Worm (Caenorhabditis elegans) whole organism, early embryonic: ENCODE data around the gene B0001.7.

Experiments used
- B0310.2 ChIP-seq: sonication (generic microtip); optimal IDR thresholded peaks from 2 replicates; lab custom pipeline; 2016; ENCODE audit warnings: mild to moderate bottlenecking, missing genetic modification characterization, missing compliant biosample characterization
- F13C5.2 ChIP-seq: sonication (generic microtip); optimal IDR thresholded peaks from 2 replicates; lab custom pipeline; 2017; ENCODE audit warnings: mild to moderate bottlenecking, missing genetic modification characterization, inconsistent platforms, missing compliant biosample characterization
- aly-1 ChIP-seq: sonication (generic microtip); optimal IDR thresholded peaks from 2 replicates; lab custom pipeline; 2016; ENCODE audit warnings: missing genetic modification characterization, missing compliant biosample characterization
- ama-1 ChIP-seq: fragments of 150-350 bp; optimal IDR thresholded peaks from 2 replicates; lab custom pipeline; 2014
- ceh-13 ChIP-seq: fragments of 200-800 bp; sonication (Bioruptor generic); optimal IDR thresholded peaks from 2 replicates; lab custom pipeline; 2018; ENCODE audit warnings: mild to moderate bottlenecking, missing genetic modification characterization, missing compliant biosample characterization
- ceh-36 ChIP-seq: sonication (generic microtip); optimal IDR thresholded peaks from 2 replicates; lab custom pipeline; 2016; ENCODE audit warnings: missing genetic modification characterization, inconsistent platforms, missing compliant biosample characterization
- ets-7 ChIP-seq: sonication (generic microtip); optimal IDR thresholded peaks from 2 replicates; lab custom pipeline; 2016; ENCODE audit warnings: missing genotype, missing genetic modification characterization, missing compliant biosample characterization
- flt-1 ChIP-seq: fragments of 200-800 bp; sonication (Bioruptor generic); IDR thresholded peaks from 2 replicates; pipeline ENCODE4 v1.3.6; 2022; ENCODE audit warnings: missing genetic modification characterization, missing compliant biosample characterization
- hmbx-1 ChIP-seq: sonication (generic microtip); optimal IDR thresholded peaks from 2 replicates; lab custom pipeline; 2016; ENCODE audit warnings: mild to moderate bottlenecking, missing genetic modification characterization, missing compliant biosample characterization
- hmg-4 ChIP-seq: fragments of 200-800 bp; sonication (Bioruptor generic); optimal IDR thresholded peaks from 2 replicates; lab custom pipeline; 2018; ENCODE audit warnings: mild to moderate bottlenecking, missing genetic modification characterization, missing compliant biosample characterization
- hnd-1 ChIP-seq: sonication (generic microtip); optimal IDR thresholded peaks from 2 replicates; lab custom pipeline; 2016; ENCODE audit warnings: missing genetic modification characterization, missing compliant biosample characterization
- pes-1 ChIP-seq: fragments of 200-800 bp; sonication (Bioruptor generic); IDR thresholded peaks from 2 replicates; pipeline ENCODE4 v1.3.6; 2022; ENCODE audit warnings: missing genetic modification reagents, missing genetic modification characterization, missing compliant biosample characterization
- scrt-1 ChIP-seq: fragments of 200-800 bp; sonication (Bioruptor generic); IDR thresholded peaks from 2 replicates; pipeline ENCODE4 v1.3.6; 2022; ENCODE audit warnings: missing genetic modification characterization, missing compliant biosample characterization
- sea-1 ChIP-seq: fragments of 200-800 bp; sonication (Bioruptor generic); conservative IDR thresholded peaks from 2 replicates; pipeline ENCODE4 v1.3.6; 2022; ENCODE audit warnings: missing genetic modification characterization, missing compliant biosample characterization
- tbx-11 ChIP-seq: fragments of 200-800 bp; sonication (Bioruptor generic); IDR thresholded peaks from 2 replicates; pipeline ENCODE4 v1.3.6; 2022; ENCODE audit warnings: missing genetic modification characterization, missing compliant biosample characterization
- tbx-37 ChIP-seq: fragments of 200-800 bp; sonication (Bioruptor generic); conservative IDR thresholded peaks from 2 replicates; pipeline ENCODE4 v1.3.6; 2022; ENCODE audit warnings: missing genetic modification reagents, missing genetic modification characterization, missing compliant biosample characterization
- tra-4 ChIP-seq: sonication (generic microtip); optimal IDR thresholded peaks from 2 replicates; lab custom pipeline; 2017; ENCODE audit warnings: missing genetic modification characterization, missing compliant biosample characterization

B0001.7 gene

DNA sequence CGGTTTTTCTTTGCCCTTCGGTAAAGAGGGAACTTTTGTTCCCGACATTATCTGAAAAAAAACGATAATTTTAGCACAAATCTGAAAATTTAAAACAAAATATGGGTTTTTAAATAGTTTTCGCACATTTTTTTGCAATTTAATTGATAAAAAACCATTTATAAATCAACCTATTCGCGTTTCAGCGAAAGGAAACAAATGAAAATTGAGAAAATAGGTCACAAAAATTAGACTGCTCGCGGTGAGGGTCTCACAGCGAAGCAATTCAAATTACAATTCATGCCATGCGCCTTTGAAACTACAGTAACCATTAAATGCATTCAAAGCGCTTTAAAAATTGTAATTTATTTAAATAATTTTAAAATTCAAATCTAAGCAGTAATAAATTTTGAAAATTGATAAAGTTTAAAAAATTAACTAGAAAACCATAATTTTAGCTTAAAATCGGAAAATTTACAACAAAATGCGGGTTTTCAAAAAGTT, at the start of gene B0001.7:
Gene B0001.7 (minus strand): TSS at position 51 of the 483 bp plus-strand sequence.
- TF ChIP-seq ceh-13 (GFP tag; lab: Kevin White, UChicago) (no peak), sea-1 (no peak), hnd-1 (tag; lab: Kevin White, UChicago) (no peak), aly-1 (tag; lab: Kevin White, UChicago) (no peak), tra-4 (tag; lab: Kevin White, UChicago) (no peak), scrt-1 (GFP tag; lab: Robert Waterston, UW) (no peak), flt-1 (GFP tag; lab: Robert Waterston, UW) (no peak), hmbx-1 (tag; lab: Kevin White, UChicago) (no peak), ets-7 (no peak), hmg-4 (GFP tag; lab: Kevin White, UChicago) (no peak), tbx-37 (GFP tag; lab: Robert Waterston, UW) (no peak), ceh-36 (tag; lab: Kevin White, UChicago) (no peak), pes-1 (GFP tag; lab: Robert Waterston, UW) (no peak), ama-1 (lab: Kevin White, UChicago) (no peak), tbx-11 (no peak), F13C5.2 (tag; lab: Kevin White, UChicago) (no peak)

DNA sequence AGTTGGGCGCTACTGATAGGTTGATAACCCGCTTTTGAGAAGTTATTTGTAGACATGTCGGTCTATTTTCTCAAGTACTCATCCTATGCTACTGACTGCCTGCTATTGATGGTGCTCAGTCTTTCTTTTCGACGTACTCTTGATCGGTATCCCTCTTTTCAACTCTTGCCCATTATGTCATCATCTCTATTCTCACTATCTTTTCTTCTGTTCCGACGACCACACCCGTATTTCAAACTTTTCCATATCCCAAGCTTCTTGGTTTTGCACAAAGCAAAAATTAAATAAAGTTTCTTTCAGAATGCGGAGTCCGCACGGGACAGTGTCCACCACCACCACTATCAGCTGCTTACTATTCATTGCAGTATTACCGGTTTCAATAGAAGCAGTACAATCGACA, 48.9 kb upstream of the B0001.7 start, which contains the start of gene F35G2.1:
Gene F35G2.1 (plus strand): TSS at position 301 of the 400 bp plus-strand sequence.
- no peak for TF ChIP-seq scrt-1 (GFP tag; lab: Robert Waterston, UW)
- no peak for TF ChIP-seq B0310.2 (tag; lab: Kevin White, UChicago)
- no peak for TF ChIP-seq ama-1 (lab: Kevin White, UChicago)
- no peak for TF ChIP-seq hmg-4 (GFP tag; lab: Kevin White, UChicago)
- TF ChIP-seq flt-1 (GFP tag; lab: Robert Waterston, UW) = no peak
- no peak for TF ChIP-seq tbx-11
- no peak for TF ChIP-seq F13C5.2 (tag; lab: Kevin White, UChicago)
- TF ChIP-seq ceh-36 (tag; lab: Kevin White, UChicago) = no peak
- TF ChIP-seq hmbx-1 (tag; lab: Kevin White, UChicago) = no peak
- no peak for TF ChIP-seq tbx-37 (GFP tag; lab: Robert Waterston, UW)
- TF ChIP-seq hnd-1 (tag; lab: Kevin White, UChicago) = no peak
- TF ChIP-seq pes-1 (GFP tag; lab: Robert Waterston, UW) = no peak
- no peak for TF ChIP-seq aly-1 (tag; lab: Kevin White, UChicago)
- no peak for TF ChIP-seq ceh-13 (GFP tag; lab: Kevin White, UChicago)
- TF ChIP-seq sea-1 = no peak
- no peak for TF ChIP-seq tra-4 (tag; lab: Kevin White, UChicago)
- TF ChIP-seq ets-7 = no peak

DNA sequence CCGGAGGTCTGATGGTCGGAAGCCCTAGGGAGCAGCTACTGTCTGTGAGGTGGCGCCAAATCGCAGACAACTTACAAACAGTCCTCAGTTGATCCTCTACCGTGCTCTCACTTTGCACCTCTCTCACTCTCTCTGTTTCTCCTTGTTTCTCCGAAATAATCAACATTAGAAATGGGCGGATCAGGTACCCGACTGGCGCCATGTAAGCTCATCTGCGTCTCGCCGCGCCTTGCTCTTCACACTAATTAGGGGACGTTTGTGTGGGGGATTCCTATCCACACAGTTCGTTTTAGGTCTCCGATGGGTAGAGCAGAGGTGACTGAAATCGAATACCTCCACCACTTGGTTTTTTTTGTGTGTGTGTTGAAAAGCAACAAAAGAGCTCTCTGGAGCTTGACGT, 48.0 kb upstream of the B0001.7 start:
- TF ChIP-seq tra-4 (tag; lab: Kevin White, UChicago) = no peak
- no peak for TF ChIP-seq F13C5.2 (tag; lab: Kevin White, UChicago)
- TF ChIP-seq aly-1 (tag; lab: Kevin White, UChicago) = no peak

DNA sequence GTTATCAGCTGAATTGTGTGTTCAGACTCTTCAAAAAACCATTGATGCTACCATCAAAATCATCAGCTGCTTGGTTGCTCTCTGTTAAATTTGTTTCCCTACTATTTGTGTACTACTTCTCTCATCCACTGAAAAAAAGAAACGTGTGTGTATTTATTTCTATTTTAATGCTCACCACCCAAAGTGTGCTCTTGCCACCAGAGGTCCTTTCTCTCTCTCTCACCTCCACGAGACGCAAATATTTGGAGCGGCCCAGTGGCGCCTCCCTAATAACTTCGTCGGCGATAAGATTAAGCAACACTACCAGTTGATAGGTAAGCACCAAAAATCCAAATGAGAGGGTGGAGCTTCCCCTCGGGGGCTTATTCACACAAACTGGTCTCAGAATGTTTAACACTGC, 46.8 kb upstream of the B0001.7 start:
- TF ChIP-seq flt-1 (GFP tag; lab: Robert Waterston, UW) = no peak
- TF ChIP-seq hnd-1 (tag; lab: Kevin White, UChicago) = no peak
- no peak for TF ChIP-seq ama-1 (lab: Kevin White, UChicago)
- no peak for TF ChIP-seq F13C5.2 (tag; lab: Kevin White, UChicago)
- no peak for TF ChIP-seq hmbx-1 (tag; lab: Kevin White, UChicago)
- TF ChIP-seq B0310.2 (tag; lab: Kevin White, UChicago) = no peak

DNA sequence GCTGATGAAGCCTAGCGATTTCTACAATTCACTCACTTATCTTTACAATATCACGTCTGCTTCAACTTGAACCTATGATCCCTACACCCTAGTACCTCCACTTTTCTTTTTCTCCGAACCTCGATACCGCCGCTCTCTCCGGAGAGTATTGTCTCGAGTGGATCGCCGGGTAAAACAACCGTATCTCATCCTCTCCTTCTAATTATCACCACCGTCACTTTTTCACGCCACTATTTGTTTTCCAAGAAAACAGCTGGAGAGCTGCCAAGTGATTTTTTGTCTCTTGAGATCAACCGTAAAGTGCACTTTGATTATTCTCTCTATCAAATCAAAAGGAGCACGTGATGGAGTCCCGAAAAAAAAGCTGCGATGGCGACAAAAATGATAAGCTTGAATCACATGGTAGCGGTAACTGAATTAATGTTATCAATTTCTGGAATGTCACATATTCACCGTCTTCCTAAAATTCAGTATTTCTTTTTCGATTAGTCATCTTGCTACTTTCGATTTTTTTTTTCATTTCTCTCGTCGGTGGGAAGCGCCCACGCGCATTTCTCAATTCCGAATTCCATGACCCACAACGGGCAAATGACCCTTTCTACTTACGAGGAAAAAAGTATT, 45.6 kb upstream of the B0001.7 start:
- TF ChIP-seq scrt-1 (GFP tag; lab: Robert Waterston, UW) (no peak), aly-1 (tag; lab: Kevin White, UChicago) (no peak), ceh-13 (GFP tag; lab: Kevin White, UChicago) (no peak), F13C5.2 (tag; lab: Kevin White, UChicago) (no peak), hmg-4 (GFP tag; lab: Kevin White, UChicago) (no peak), hmbx-1 (tag; lab: Kevin White, UChicago) (no peak), ama-1 (lab: Kevin White, UChicago) (no peak), ets-7 (no peak)

DNA sequence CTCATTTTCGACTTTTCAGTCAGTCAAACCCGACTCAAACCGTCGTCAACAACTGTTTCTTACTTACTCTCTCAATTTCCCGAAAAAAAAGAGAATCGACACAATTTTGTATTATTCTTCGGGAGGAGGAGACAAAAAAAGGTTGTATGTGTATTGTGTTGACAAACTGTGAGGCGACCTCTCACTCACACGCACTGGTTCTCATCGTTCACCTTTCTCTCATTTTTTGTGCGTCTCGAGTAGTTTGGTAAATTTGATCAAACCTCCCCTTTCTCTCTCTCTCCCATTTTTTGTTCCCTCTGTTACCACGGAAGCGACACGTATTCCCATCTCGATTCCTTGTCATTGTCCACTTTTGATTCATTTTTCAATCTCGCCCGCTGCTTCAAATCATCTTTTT, 44.8 kb upstream of the B0001.7 start:
- no peak for TF ChIP-seq hmg-4 (GFP tag; lab: Kevin White, UChicago)
- no peak for TF ChIP-seq ceh-13 (GFP tag; lab: Kevin White, UChicago)
- TF ChIP-seq B0310.2 (tag; lab: Kevin White, UChicago) = no peak
- TF ChIP-seq ets-7 = no peak
- no peak for TF ChIP-seq sea-1
- TF ChIP-seq hnd-1 (tag; lab: Kevin White, UChicago) = no peak
- TF ChIP-seq scrt-1 (GFP tag; lab: Robert Waterston, UW) = no peak
- TF ChIP-seq aly-1 (tag; lab: Kevin White, UChicago) = no peak
- TF ChIP-seq hmbx-1 (tag; lab: Kevin White, UChicago) = no peak
- TF ChIP-seq F13C5.2 (tag; lab: Kevin White, UChicago) = no peak
- TF ChIP-seq ama-1 (lab: Kevin White, UChicago) = no peak
- no peak for TF ChIP-seq tbx-11
- no peak for TF ChIP-seq flt-1 (GFP tag; lab: Robert Waterston, UW)
- TF ChIP-seq pes-1 (GFP tag; lab: Robert Waterston, UW) = no peak
- TF ChIP-seq tbx-37 (GFP tag; lab: Robert Waterston, UW) = no peak
- TF ChIP-seq tra-4 (tag; lab: Kevin White, UChicago) = no peak
- TF ChIP-seq ceh-36 (tag; lab: Kevin White, UChicago) = no peak

DNA sequence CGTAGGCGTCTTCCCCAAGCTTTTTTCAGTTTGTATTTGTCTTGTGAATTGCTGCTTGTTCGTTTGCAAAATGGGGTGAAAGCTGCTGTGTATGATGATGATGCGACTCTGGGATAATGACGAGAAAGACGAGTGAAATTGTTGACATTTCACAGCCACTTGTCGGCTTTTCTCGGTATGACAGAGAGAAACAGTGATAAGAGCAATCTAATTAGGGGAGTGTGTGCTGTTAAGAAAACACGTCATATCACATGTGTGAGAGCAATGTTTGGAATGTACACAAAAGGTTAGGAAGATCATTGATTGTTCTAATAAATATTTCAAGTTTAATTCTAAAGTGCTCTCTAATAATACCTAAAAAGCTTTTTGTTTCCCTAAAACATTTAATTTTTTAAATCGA, 43.6 kb upstream of the B0001.7 start:
- no peak for TF ChIP-seq flt-1 (GFP tag; lab: Robert Waterston, UW)
